Worm (Caenorhabditis elegans) whole organism, L2 larva: ENCODE data around the gene F22B7.1.
A peak's percentile ranks its signal among the peaks of the same experiment; 100 is the strongest.

ENCODE experiments used
- C34F6.9 ChIP-seq: fragments of 150-350 bp; optimal IDR thresholded peaks from 2 replicates; lab custom pipeline; 2014; ENCODE audit warnings: missing biosample characterization, missing genetic modification characterization
- ama-1 ChIP-seq: fragments of 150-350 bp; optimal IDR thresholded peaks from 2 replicates; lab custom pipeline; 2018; ENCODE audit warnings: inconsistent platforms
- elt-1 ChIP-seq: fragments of 150-350 bp; optimal IDR thresholded peaks from 2 replicates; lab custom pipeline; 2014; ENCODE audit warnings: missing biosample characterization, missing genetic modification characterization
- lin-39 ChIP-seq: fragments of 150-350 bp; optimal IDR thresholded peaks from 2 replicates; lab custom pipeline; 2014; ENCODE audit warnings: missing biosample characterization, missing genetic modification reagents, missing genetic modification characterization
- lsy-2 ChIP-seq, 2 experiments: fragments of 150-350 bp in 1 of 2; sonication (generic microtip) in 1 of 2; optimal IDR thresholded peaks; 2 replicates each; lab custom pipeline; 2014 to 2017; ENCODE audit warnings: missing biosample characterization in 2 of 2, missing genetic modification characterization in 2 of 2
- nhr-12 ChIP-seq: fragments of 150-350 bp; optimal IDR thresholded peaks from 2 replicates; lab custom pipeline; 2014; ENCODE audit warnings: missing biosample characterization, missing genetic modification characterization
- nhr-129 ChIP-seq: fragments of 150-350 bp; optimal IDR thresholded peaks from 2 replicates; lab custom pipeline; 2014; ENCODE audit warnings: missing biosample characterization, missing genetic modification characterization
- nhr-21 ChIP-seq: fragments of 150-350 bp; optimal IDR thresholded peaks from 2 replicates; lab custom pipeline; 2014; ENCODE audit warnings: missing biosample characterization, missing genetic modification characterization
- nhr-6 ChIP-seq: fragments of 150-350 bp; optimal IDR thresholded peaks from 2 replicates; lab custom pipeline; 2014; ENCODE audit warnings: missing biosample characterization, missing genetic modification characterization
- unc-62 ChIP-seq: fragments of 150-350 bp; optimal IDR thresholded peaks from 2 replicates; lab custom pipeline; 2014; ENCODE audit warnings: missing biosample characterization, missing genetic modification reagents, missing genetic modification characterization
- zag-1 ChIP-seq: fragments of 150-350 bp; optimal IDR thresholded peaks from 2 replicates; lab custom pipeline; 2014; ENCODE audit warnings: missing biosample characterization, missing genetic modification characterization

DNA sequence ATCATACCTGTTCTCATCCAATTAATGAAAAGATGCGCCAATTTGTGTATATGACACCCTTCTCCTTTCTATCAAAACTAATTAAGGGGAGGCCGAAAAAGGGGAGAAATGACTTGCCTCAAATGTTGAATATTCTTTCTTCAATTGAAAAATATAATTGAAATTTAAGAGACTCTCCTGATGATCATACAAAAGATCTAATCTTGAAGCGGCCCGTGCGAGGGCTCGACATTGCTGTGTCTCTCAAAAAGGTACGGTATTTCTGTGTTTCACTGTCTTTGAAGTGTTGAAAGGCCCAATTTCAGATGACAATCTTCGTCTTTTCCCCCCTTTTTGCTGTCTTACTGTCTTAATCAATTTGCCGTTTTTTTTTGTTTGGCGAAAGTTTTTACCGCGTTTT, 44.1 kb upstream of the F22B7.1 start:
- TF ChIP-seq nhr-12 (tag; lab: Kevin White, UChicago) (no peak), ama-1 (no peak), nhr-21 (no peak), unc-62 (GFP tag; lab: Kevin White, UChicago) (no peak), lsy-2 (tag; optimal IDR thresholded peaks at IDR 0.05; lab: Kevin White, UChicago) (peak in 1 of 2 experiments; percentile 14), lin-39 (tag; lab: Kevin White, UChicago) (no peak), nhr-129 (tag; lab: Kevin White, UChicago) (no peak), zag-1 (tag; lab: Kevin White, UChicago) (no peak), C34F6.9 (tag; lab: Kevin White, UChicago) (no peak), elt-1 (tag; lab: Kevin White, UChicago) (no peak), nhr-6 (tag; lab: Kevin White, UChicago) (no peak)
